Fruit fly (Drosophila melanogaster) whole organism, embryonic: ENCODE data around the gene CG46270.

Experiments
- ATbp ChIP-seq: fragments of 200-800 bp; sonication (Bioruptor generic); optimal IDR thresholded peaks from 2 replicates; lab custom pipeline; 2017; ENCODE audit warnings: missing biosample characterization, mild to moderate bottlenecking, missing genetic modification characterization, missing genetic modification reagents
- BEAF-32 ChIP-seq: fragments of 200-800 bp; sonication (Bioruptor generic); optimal IDR thresholded peaks from 3 replicates; lab custom pipeline; 2017; ENCODE audit warnings: missing biosample characterization, missing genetic modification characterization, mild to moderate bottlenecking, moderate library complexity, missing genetic modification reagents
- CG10267 ChIP-seq: fragments of 200-800 bp; sonication (Bioruptor generic); optimal IDR thresholded peaks from 2 replicates; lab custom pipeline; 2018; ENCODE audit warnings: missing biosample characterization, mild to moderate bottlenecking, missing genetic modification characterization, moderate library complexity
- CG10321 ChIP-seq: fragments of 200-800 bp; sonication (Bioruptor generic); IDR thresholded peaks from 2 replicates; pipeline ENCODE4 v1.3.6; 2022; ENCODE audit warnings: missing biosample characterization, missing genetic modification characterization
- CG10565 ChIP-seq: fragments of 200-800 bp; sonication (Bioruptor generic); optimal IDR thresholded peaks from 3 replicates; lab custom pipeline; 2016; ENCODE audit warnings: missing biosample characterization, mild to moderate bottlenecking, missing genetic modification characterization
- CG10979 ChIP-seq: fragments of 200-800 bp; sonication (Bioruptor generic); optimal IDR thresholded peaks from 2 replicates; lab custom pipeline; 2018; ENCODE audit warnings: missing biosample characterization, mild to moderate bottlenecking, missing genetic modification characterization, moderate library complexity
- CG11696 ChIP-seq: fragments of 200-800 bp; sonication (Bioruptor generic); IDR thresholded peaks from 2 replicates; pipeline ENCODE4 v1.3.6; 2022; ENCODE audit warnings: missing biosample characterization, missing genetic modification characterization
- CG12659 ChIP-seq: fragments of 200-800 bp; sonication (Bioruptor generic); optimal IDR thresholded peaks from 3 replicates; lab custom pipeline; 2017; ENCODE audit warnings: mild to moderate bottlenecking, missing biosample characterization, missing genetic modification reagents, missing genetic modification characterization
- CG13287 ChIP-seq: fragments of 200-800 bp; sonication (Bioruptor generic); IDR thresholded peaks from 2 replicates; pipeline ENCODE4 v1.3.6; 2022; ENCODE audit warnings: missing biosample characterization, missing genetic modification characterization; ENCODE audit not compliant: partially characterized antibody
- CG13624 ChIP-seq: fragments of 200-800 bp; sonication (Bioruptor generic); optimal IDR thresholded peaks from 2 replicates; lab custom pipeline; 2016; ENCODE audit warnings: missing biosample characterization, missing genetic modification characterization
- CG15011 ChIP-seq: fragments of 200-800 bp; sonication (Bioruptor generic); optimal IDR thresholded peaks from 3 replicates; lab custom pipeline; 2018; ENCODE audit warnings: missing biosample characterization, mild to moderate bottlenecking, missing genetic modification characterization
- CG1602 ChIP-seq: fragments of 200-800 bp; sonication (Bioruptor generic); optimal IDR thresholded peaks from 3 replicates; lab custom pipeline; 2016; ENCODE audit warnings: missing biosample characterization, missing genetic modification characterization
- CG18011 ChIP-seq: fragments of 200-800 bp; sonication (Bioruptor generic); optimal IDR thresholded peaks from 2 replicates; lab custom pipeline; 2017; ENCODE audit warnings: missing biosample characterization, missing genetic modification characterization, mild to moderate bottlenecking, moderate library complexity, missing genotype
- CG3995 ChIP-seq: fragments of 200-800 bp; sonication (Bioruptor generic); optimal IDR thresholded peaks from 3 replicates; lab custom pipeline; 2016; ENCODE audit warnings: missing biosample characterization, missing genetic modification characterization
- CG42726 ChIP-seq: fragments of 200-800 bp; sonication (Bioruptor generic); IDR thresholded peaks from 2 replicates; pipeline ENCODE4 v1.3.6; 2022; ENCODE audit warnings: missing biosample characterization, missing genetic modification characterization; ENCODE audit not compliant: partially characterized antibody
- CG7786 ChIP-seq: fragments of 200-800 bp; sonication (Bioruptor generic); optimal IDR thresholded peaks from 2 replicates; lab custom pipeline; 2016; ENCODE audit warnings: missing biosample characterization, missing genetic modification characterization
- CG7963 ChIP-seq: fragments of 200-800 bp; sonication (Bioruptor generic); IDR thresholded peaks from 3 replicates; pipeline ENCODE4 v1.3.6; 2022; ENCODE audit warnings: missing biosample characterization, missing genetic modification characterization; ENCODE audit not compliant: partially characterized antibody
- CG8290 ChIP-seq, 3 experiments: fragments of 200-800 bp; sonication (Bioruptor generic); optimal IDR thresholded peaks; 2 replicates each; lab custom pipeline; 2016 to 2019; ENCODE audit warnings: missing biosample characterization in 3 of 3, missing genetic modification characterization in 3 of 3, mild to moderate bottlenecking in 2 of 3, moderate library complexity in 1 of 3
- CG8388 ChIP-seq: fragments of 200-800 bp; sonication (Bioruptor generic); optimal IDR thresholded peaks from 2 replicates; lab custom pipeline; 2019; ENCODE audit warnings: missing biosample characterization, mild to moderate bottlenecking, missing genetic modification characterization, moderate library complexity
- Dek ChIP-seq: fragments of 200-800 bp; sonication (Bioruptor generic); optimal IDR thresholded peaks from 3 replicates; lab custom pipeline; 2019; ENCODE audit warnings: missing biosample characterization, mild to moderate bottlenecking, missing genetic modification characterization, moderate library complexity
- Dp ChIP-seq: fragments of 200-800 bp; sonication (Bioruptor generic); optimal IDR thresholded peaks from 2 replicates; lab custom pipeline; 2018; ENCODE audit warnings: missing biosample characterization, mild to moderate bottlenecking, missing genetic modification characterization, moderate library complexity
- Elba2 ChIP-seq: fragments of 200-800 bp; sonication (Bioruptor generic); optimal IDR thresholded peaks from 3 replicates; lab custom pipeline; 2016; ENCODE audit warnings: missing biosample characterization, missing genetic modification characterization
- HLH3B ChIP-seq: fragments of 200-800 bp; sonication (Bioruptor generic); IDR thresholded peaks from 2 replicates; pipeline ENCODE4 v1.3.6; 2022; ENCODE audit warnings: missing biosample characterization, missing genetic modification characterization
- Med ChIP-seq: fragments of 200-800 bp; sonication (Bioruptor generic); peaks from one replicate; lab custom pipeline; 2016; ENCODE audit warnings: missing biosample characterization, missing genetic modification characterization, mild to moderate bottlenecking, inconsistent platforms, moderate library complexity
- Oaz ChIP-seq: fragments of 200-800 bp; sonication (Bioruptor generic); IDR thresholded peaks from 2 replicates; pipeline ENCODE4 v1.3.6; 2022; ENCODE audit warnings: missing biosample characterization, missing genetic modification characterization
- Sox100B ChIP-seq: fragments of 200-800 bp; sonication (Bioruptor generic); optimal IDR thresholded peaks from 3 replicates; lab custom pipeline; 2018; ENCODE audit warnings: missing biosample characterization, mild to moderate bottlenecking, missing genetic modification characterization
- al ChIP-seq: fragments of 200-800 bp; sonication (Bioruptor generic); IDR thresholded peaks from 2 replicates; pipeline ENCODE4 v1.3.6; 2022; ENCODE audit warnings: missing biosample characterization, missing genetic modification characterization
- bbx ChIP-seq: fragments of 200-800 bp; sonication (Bioruptor generic); IDR thresholded peaks from 2 replicates; pipeline ENCODE4 v1.3.6; 2022; ENCODE audit warnings: missing biosample characterization, missing genetic modification characterization; ENCODE audit not compliant: partially characterized antibody
- chinmo ChIP-seq: fragments of 200-800 bp; sonication (Bioruptor generic); IDR thresholded peaks from 4 replicates; pipeline ENCODE4 v1.3.6; 2022; ENCODE audit warnings: missing biosample characterization, missing genetic modification characterization; ENCODE audit not compliant: partially characterized antibody
- ftz-f1 ChIP-seq: fragments of 200-800 bp; sonication (Bioruptor generic); optimal IDR thresholded peaks from 2 replicates; lab custom pipeline; 2016; ENCODE audit warnings: missing biosample characterization, missing genetic modification characterization
- ham ChIP-seq: fragments of 200-800 bp; sonication (Bioruptor generic); IDR thresholded peaks from 2 replicates; pipeline ENCODE4 v1.3.6; 2022; ENCODE audit warnings: missing biosample characterization, missing genetic modification characterization
- insv ChIP-seq, 2 experiments: fragments of 200-800 bp; sonication (Bioruptor generic); optimal IDR thresholded peaks; 3 replicates each; lab custom pipeline; 2016 to 2018; ENCODE audit warnings: missing biosample characterization in 2 of 2, missing genetic modification characterization in 2 of 2
- kni ChIP-seq: fragments of 200-800 bp; sonication (Bioruptor generic); optimal IDR thresholded peaks from 3 replicates; lab custom pipeline; 2017; ENCODE audit warnings: mild to moderate bottlenecking, missing biosample characterization, missing genetic modification reagents, missing genetic modification characterization
- knrl ChIP-seq: fragments of 200-800 bp; sonication (Bioruptor generic); IDR thresholded peaks from 3 replicates; pipeline ENCODE4 v1.3.6; 2022; ENCODE audit warnings: missing biosample characterization, missing genetic modification characterization; ENCODE audit not compliant: partially characterized antibody
- lilli ChIP-seq: fragments of 200-800 bp; sonication (Bioruptor generic); optimal IDR thresholded peaks from 3 replicates; lab custom pipeline; 2016; ENCODE audit warnings: missing biosample characterization, missing genetic modification characterization
- mam ChIP-seq: fragments of 200-800 bp; sonication (Bioruptor generic); optimal IDR thresholded peaks from 3 replicates; lab custom pipeline; 2016; ENCODE audit warnings: missing biosample characterization, missing genetic modification characterization
- nerfin-2 ChIP-seq: fragments of 200-800 bp; sonication (Bioruptor generic); IDR thresholded peaks from 2 replicates; pipeline ENCODE4 v1.3.6; 2022; ENCODE audit warnings: missing biosample characterization, missing genetic modification characterization; ENCODE audit not compliant: partially characterized antibody
- phol ChIP-seq: fragments of 200-800 bp; sonication (Bioruptor generic); optimal IDR thresholded peaks from 3 replicates; lab custom pipeline; 2018; ENCODE audit warnings: missing biosample characterization, mild to moderate bottlenecking, missing genetic modification characterization, moderate library complexity
- pzg ChIP-seq: fragments of 200-800 bp; sonication (Bioruptor generic); optimal IDR thresholded peaks from 3 replicates; lab custom pipeline; 2018; ENCODE audit warnings: missing biosample characterization, mild to moderate bottlenecking, missing genetic modification characterization, moderate library complexity
- row ChIP-seq: fragments of 200-800 bp; sonication (Bioruptor generic); IDR thresholded peaks from 3 replicates; pipeline ENCODE4 v1.3.6; 2022; ENCODE audit warnings: missing biosample characterization, missing genetic modification characterization
- sisA ChIP-seq: fragments of 200-800 bp; sonication (Bioruptor generic); IDR thresholded peaks from 2 replicates; pipeline ENCODE4 v1.3.6; 2022; ENCODE audit warnings: missing biosample characterization, missing genetic modification characterization
- slbo ChIP-seq: fragments of 200-800 bp; sonication (Bioruptor generic); IDR thresholded peaks from 2 replicates; pipeline ENCODE4 v1.3.6; 2022; ENCODE audit warnings: missing biosample characterization, missing genetic modification characterization
- sna ChIP-seq: fragments of 200-800 bp; sonication (Bioruptor generic); IDR thresholded peaks from 2 replicates; pipeline ENCODE4 v1.3.6; 2022; ENCODE audit warnings: missing biosample characterization, missing genetic modification characterization; ENCODE audit not compliant: partially characterized antibody
- tin ChIP-seq: fragments of 200-800 bp; sonication (Bioruptor generic); optimal IDR thresholded peaks from 3 replicates; lab custom pipeline; 2016; ENCODE audit warnings: missing biosample characterization, missing genetic modification characterization
- tio ChIP-seq: fragments of 200-800 bp; sonication (Bioruptor generic); optimal IDR thresholded peaks from 2 replicates; lab custom pipeline; 2017; ENCODE audit warnings: missing biosample characterization, missing genetic modification characterization, inconsistent platforms
- toy ChIP-seq: fragments of 200-800 bp; sonication (Bioruptor generic); IDR thresholded peaks from 2 replicates; pipeline ENCODE4 v1.3.6; 2022; ENCODE audit warnings: missing biosample characterization, missing genetic modification characterization
- trem ChIP-seq: fragments of 200-800 bp; optimal IDR thresholded peaks from 3 replicates; lab custom pipeline; 2019; ENCODE audit warnings: missing biosample characterization, mild to moderate bottlenecking, missing genetic modification characterization, moderate library complexity
- yki ChIP-seq: fragments of >200 bp; optimal IDR thresholded peaks from 3 replicates; lab custom pipeline; 2018
- zen2 ChIP-seq: fragments of 200-800 bp; sonication (Bioruptor generic); IDR thresholded peaks from 3 replicates; pipeline ENCODE4 v1.3.6; 2022; ENCODE audit warnings: missing biosample characterization, missing genetic modification characterization; ENCODE audit not compliant: partially characterized antibody

Gene CG46270

DNA sequence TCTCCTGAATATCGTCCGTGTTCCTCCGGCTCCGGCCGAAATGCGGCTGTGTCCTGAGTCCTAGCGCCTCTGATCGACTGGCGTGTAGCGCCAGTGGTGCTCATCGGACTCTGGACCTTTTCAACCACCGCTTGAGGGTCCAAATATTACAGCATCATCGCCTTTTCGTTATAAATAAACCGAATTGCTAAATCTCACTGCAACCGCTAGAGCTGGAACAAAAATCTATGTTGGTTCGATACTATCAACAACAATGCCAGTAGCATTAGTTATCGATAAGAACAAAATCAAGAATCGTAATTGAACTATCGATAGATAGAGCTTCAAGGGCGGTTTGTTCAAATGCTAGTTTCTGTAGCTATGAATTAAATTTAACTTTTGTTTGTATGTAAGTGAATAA is 21.2 kb downstream of the CG46270 start, which contains the start of gene CG6325 (continued):
- TF ChIP-seq bbx (GFP tag; lab: Robert Waterston, UW) (peak; percentile 99), chinmo (GFP tag; lab: Robert Waterston, UW) (peak; percentile 99), CG7963 (GFP tag; lab: Robert Waterston, UW) (peak; percentile 98), tio (GFP tag; lab: Kevin White, UChicago) (no peak), pzg (peak; percentile 87), zen2 (GFP tag; lab: Robert Waterston, UW) (peak; percentile 100), CG1602 (no peak), trem (tag; lab: Kevin White, UChicago) (peak; percentile 62), CG8388 (GFP tag; lab: Kevin White, UChicago) (no peak), Dek (tag; lab: Kevin White, UChicago) (no peak), yki (no peak), ham (GFP tag; lab: Robert Waterston, UW) (no peak), Elba2 (GFP tag; lab: Kevin White, UChicago) (no peak), Oaz (GFP tag; lab: Robert Waterston, UW) (no peak), kni (GFP tag; lab: Kevin White, UChicago) (no peak), mam (GFP tag; lab: Kevin White, UChicago) (peak; percentile 21), CG7786 (GFP tag; lab: Kevin White, UChicago) (no peak), row (peak; percentile 47; the same call in 1 of the 3 replicates), phol (tag; lab: Kevin White, UChicago) (no peak), CG12659 (GFP tag; lab: Kevin White, UChicago) (no peak), HLH3B (GFP tag; lab: Robert Waterston, UW) (no peak), CG8290 (GFP tag; optimal IDR thresholded peaks at IDR 0.05; lab: Kevin White, UChicago) (no peak), CG8290 (tag; optimal IDR thresholded peaks at IDR 0.05; lab: Kevin White, UChicago) (no peak), CG10321 (no peak), lilli (peak; percentile 23), CG11696 (GFP tag; lab: Robert Waterston, UW) (no peak), Med (GFP tag; lab: Kevin White, UChicago) (peak; percentile 88), CG3995 (GFP tag; lab: Kevin White, UChicago) (no peak), CG10267 (tag; lab: Kevin White, UChicago) (peak; percentile 33), knrl (GFP tag; lab: Robert Waterston, UW) (peak; percentile 97), ATbp (GFP tag; lab: Kevin White, UChicago) (no peak), CG10565 (GFP tag; lab: Kevin White, UChicago) (no peak), slbo (GFP tag; lab: Robert Waterston, UW) (peak; percentile 32; the same call in 1 of the 2 replicates), Dp (GFP tag; lab: Kevin White, UChicago) (peak; percentile 94), sna (peak; percentile 98), sisA (GFP tag; lab: Robert Waterston, UW) (no peak), CG10979 (tag; lab: Kevin White, UChicago) (no peak), CG13624 (peak; percentile 37), CG15011 (no peak), CG18011 (peak; percentile 12), nerfin-2 (GFP tag; lab: Robert Waterston, UW) (peak; percentile 98), insv (GFP tag; optimal IDR thresholded peaks at IDR 0.05; lab: Kevin White, UChicago) (peak in 1 of 2 experiments; percentile 42), tin (GFP tag; lab: Kevin White, UChicago) (no peak), CG13287 (peak; percentile 99), toy (GFP tag; lab: Robert Waterston, UW) (no peak), al (GFP tag; lab: Robert Waterston, UW) (no peak), ftz-f1 (GFP tag; lab: Kevin White, UChicago) (peak; percentile 7), BEAF-32 (peak; percentile 95), CG42726 (GFP tag; lab: Robert Waterston, UW) (peak; percentile 95), Sox100B (GFP tag; lab: Kevin White, UChicago) (no peak)
